Worm (Caenorhabditis elegans): ENCODE measurements around the gene C29H12.2.

ce11 chrII:6168714-6169113 is 45.1 kb downstream of the C29H12.2 start:
- TF ChIP-seq ets-7 (tag; optimal IDR thresholded peaks at IDR 0.05) (no peak), F13C5.2 (tag; optimal IDR thresholded peaks at IDR 0.05) (no peak), hnd-1 (tag; optimal IDR thresholded peaks at IDR 0.05) (no peak), ceh-13 (GFP tag; optimal IDR thresholded peaks at IDR 0.05) (no peak), flt-1 (GFP tag; IDR thresholded peaks at IDR 0.05) (no peak), ama-1 (optimal IDR thresholded peaks at IDR 0.05) (no peak), tra-4 (tag; optimal IDR thresholded peaks at IDR 0.05) (no peak), hmbx-1 (tag; optimal IDR thresholded peaks at IDR 0.05) (no peak)
